Worm (Caenorhabditis elegans) whole organism, L4 larva: Measurements from ENCODE around the gene T10H4.13.

Source experiments
- Y75B8A.6 ChIP-seq: fragments of 200-800 bp; sonication (Bioruptor generic); IDR thresholded peaks from 2 replicates; pipeline ENCODE4 v1.3.6; 2022; ENCODE audit warnings: missing genetic modification reagents, missing genetic modification characterization, missing compliant biosample characterization
- ceh-62 ChIP-seq: sonication (generic microtip); optimal IDR thresholded peaks from 2 replicates; lab custom pipeline; 2017; ENCODE audit warnings: missing biosample characterization, missing genetic modification characterization
- ceh-82 ChIP-seq: sonication (generic microtip); optimal IDR thresholded peaks from 2 replicates; lab custom pipeline; 2017; ENCODE audit warnings: missing biosample characterization, missing genetic modification characterization
- duxl-1 ChIP-seq: sonication (generic microtip); optimal IDR thresholded peaks from 2 replicates; lab custom pipeline; 2016; ENCODE audit warnings: mild to moderate bottlenecking, missing genetic modification characterization, moderate library complexity, missing compliant biosample characterization; ENCODE audit not compliant: poor library complexity
- mep-1 ChIP-seq: fragments of 150-350 bp; sonication (generic microtip); optimal IDR thresholded peaks from 3 replicates; lab custom pipeline; 2014; ENCODE audit warnings: missing biosample characterization, missing genetic modification characterization
- nhr-11 ChIP-seq: fragments of 150-350 bp; optimal IDR thresholded peaks from 2 replicates; lab custom pipeline; 2014; ENCODE audit warnings: missing biosample characterization, missing genetic modification characterization
- nhr-28 ChIP-seq: fragments of 150-350 bp; optimal IDR thresholded peaks from 2 replicates; lab custom pipeline; 2014; ENCODE audit warnings: missing biosample characterization, missing genetic modification characterization
- snpc-4 ChIP-seq: fragments of 150-350 bp; optimal IDR thresholded peaks from 2 replicates; lab custom pipeline; 2014; ENCODE audit warnings: missing biosample characterization, missing genetic modification characterization

DNA sequence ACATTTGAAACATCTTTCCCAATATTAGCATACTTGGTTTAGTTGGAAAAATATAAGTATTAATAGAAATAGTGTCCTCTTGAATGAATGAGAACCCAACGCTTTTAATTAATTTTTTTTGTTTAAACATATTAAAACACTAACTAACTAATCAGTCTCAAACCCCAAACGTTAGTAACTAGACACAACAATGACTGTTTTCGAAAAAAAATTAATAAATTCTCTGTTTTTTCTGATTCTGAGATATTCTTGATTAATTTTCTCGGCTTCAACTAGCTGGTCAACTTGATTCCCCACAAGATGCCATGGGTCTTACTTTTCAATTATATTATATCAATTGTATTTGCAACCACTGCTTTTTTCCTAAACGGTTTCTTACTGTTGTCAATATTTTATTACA is 15.2 kb downstream of the T10H4.13 start, which contains the start of gene srbc-76:
- TF ChIP-seq mep-1 (tag; lab: Kevin White, UChicago): no peak
- TF ChIP-seq ceh-82 (tag; lab: Kevin White, UChicago): no peak
- no peak for TF ChIP-seq ceh-62 (tag; lab: Kevin White, UChicago)
- TF ChIP-seq nhr-28: no peak
- TF ChIP-seq duxl-1 (tag; lab: Kevin White, UChicago): no peak
- TF ChIP-seq nhr-11 (tag; lab: Kevin White, UChicago): no peak
- no peak for TF ChIP-seq snpc-4 (tag; lab: Kevin White, UChicago)
- TF ChIP-seq Y75B8A.6 (GFP tag; lab: Robert Waterston, UW): no peak
